Worm (Caenorhabditis elegans) whole organism, midembryonic: ENCODE data around the gene C44H9.4.

Experiments
- T22C8.4 ChIP-seq: fragments of 200-800 bp; sonication (Bioruptor generic); IDR thresholded peaks from 2 replicates; pipeline ENCODE4 v1.3.6; 2022; ENCODE audit warnings: missing genetic modification characterization, missing compliant biosample characterization
- cog-1 ChIP-seq: sonication (generic microtip); optimal IDR thresholded peaks from 2 replicates; lab custom pipeline; 2016; ENCODE audit warnings: missing genetic modification characterization, missing compliant biosample characterization
- flt-1 ChIP-seq: fragments of 200-800 bp; sonication (Bioruptor generic); IDR thresholded peaks from 2 replicates; pipeline ENCODE4 v1.3.6; 2022; ENCODE audit warnings: missing genetic modification characterization, missing compliant biosample characterization
- klf-2 ChIP-seq: fragments of 200-800 bp; sonication (Bioruptor generic); conservative IDR thresholded peaks from 2 replicates; pipeline ENCODE4 v1.3.6; 2022; ENCODE audit warnings: missing genetic modification reagents, missing genetic modification characterization, missing compliant biosample characterization
- med-1 ChIP-seq: sonication (generic microtip); optimal IDR thresholded peaks from 2 replicates; lab custom pipeline; 2017; ENCODE audit warnings: missing genetic modification characterization, mild to moderate bottlenecking, missing compliant biosample characterization, antibody characterized with exemption, missing genetic modification reagents; ENCODE audit not compliant: insufficient read depth
- ref-1 ChIP-seq: fragments of 200-800 bp; sonication (Bioruptor generic); conservative IDR thresholded peaks from 2 replicates; pipeline ENCODE4 v1.3.6; 2022; ENCODE audit warnings: missing genetic modification reagents, missing genetic modification characterization, missing compliant biosample characterization
- tab-1 ChIP-seq: fragments of 200-800 bp; sonication (Bioruptor generic); IDR thresholded peaks from 2 replicates; pipeline ENCODE4 v1.3.6; 2022; ENCODE audit warnings: missing genetic modification characterization, missing compliant biosample characterization
- ztf-23 ChIP-seq: fragments of 200-800 bp; sonication (Bioruptor generic); IDR thresholded peaks from 2 replicates; pipeline ENCODE4 v1.3.6; 2022; ENCODE audit warnings: missing genetic modification reagents, missing genetic modification characterization, missing compliant biosample characterization
- ztf-29 ChIP-seq: fragments of 200-800 bp; sonication (Bioruptor generic); IDR thresholded peaks from 2 replicates; pipeline ENCODE4 v1.3.6; 2022; ENCODE audit warnings: missing genetic modification reagents, missing genetic modification characterization, missing compliant biosample characterization

C44H9.4 gene

DNA sequence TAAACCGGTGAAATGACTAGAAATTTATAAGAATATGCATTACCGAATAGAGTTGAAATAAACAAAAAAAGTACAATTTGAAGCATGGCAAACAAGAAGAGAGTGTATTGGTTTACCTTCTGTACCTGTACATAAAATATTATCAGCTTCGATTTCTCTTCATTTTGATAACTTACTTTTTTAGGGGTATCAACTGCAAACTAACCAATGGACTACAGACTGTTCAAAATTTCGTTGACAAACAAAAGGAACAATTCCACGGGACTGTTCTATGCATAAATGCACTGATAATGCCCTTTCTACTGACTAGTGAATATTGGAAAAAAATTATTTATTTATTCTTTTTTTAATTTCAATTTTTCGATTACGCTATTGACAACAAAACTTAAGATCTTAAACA, 37.5 kb upstream of the C44H9.4 start, which contains the start of gene ugt-6:
Gene ugt-6 (minus strand): TSS at position 233 of the 400 bp plus-strand sequence.
- TF ChIP-seq T22C8.4: no peak

- TF ChIP-seq ref-1 (GFP tag; lab: Robert Waterston, UW) (no peak), ztf-29 (GFP tag; lab: Robert Waterston, UW) (no peak)
These were observed 35.3 kb upstream of the C44H9.4 start, which contains the start of gene ugt-3 for ce11 chrV:12800171-12800570. ugt-3 (minus strand) TSS chrV:12800271.

ce11 chrV:12803274-12803673, 32.2 kb upstream of the C44H9.4 start, which contains the start of gene srbc-45:
srbc-45 (plus strand) TSS chrV:12803574.
- TF ChIP-seq T22C8.4: no peak
- no peak for TF ChIP-seq ref-1 (GFP tag; lab: Robert Waterston, UW)
- TF ChIP-seq ztf-23 (GFP tag; lab: Robert Waterston, UW): no peak

ce11 chrV:12806190-12806589, 29.3 kb upstream of the C44H9.4 start, which contains the start of gene ZC443.7:
ZC443.7 (plus strand) TSS chrV:12806490.
- no peak for TF ChIP-seq klf-2
- TF ChIP-seq ref-1 (GFP tag; lab: Robert Waterston, UW): no peak
- no peak for TF ChIP-seq tab-1 (GFP tag; lab: Robert Waterston, UW)
- TF ChIP-seq med-1: no peak
- TF ChIP-seq ztf-23 (GFP tag; lab: Robert Waterston, UW): no peak
- TF ChIP-seq ztf-29 (GFP tag; lab: Robert Waterston, UW): no peak
- TF ChIP-seq flt-1 (GFP tag; lab: Robert Waterston, UW): no peak
- no peak for TF ChIP-seq T22C8.4
- TF ChIP-seq cog-1 (tag; lab: Kevin White, UChicago): no peak

DNA sequence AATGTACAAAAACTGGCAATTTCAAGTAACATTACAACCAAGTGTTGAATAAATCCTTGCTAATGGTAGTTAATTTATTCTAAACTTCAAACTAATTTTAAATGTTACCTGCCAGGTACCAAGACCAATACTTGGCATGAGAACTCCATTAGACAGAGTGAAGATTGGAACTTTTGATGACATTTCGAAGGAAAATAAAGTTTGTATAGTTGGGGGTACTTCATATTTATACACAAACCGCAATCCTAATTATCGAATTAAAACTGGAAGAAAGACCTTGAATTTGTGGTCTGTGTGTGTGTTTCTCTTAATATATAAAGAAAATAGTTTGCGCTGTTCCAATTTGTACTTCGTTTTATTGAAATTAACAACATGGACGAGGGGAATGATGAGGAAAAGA, 25.6 kb upstream of the C44H9.4 start, which contains the start of gene ZC443.1:
Gene ZC443.1 (minus strand): TSS at position 205 of the 400 bp plus-strand sequence.
- TF ChIP-seq ref-1 (GFP tag; lab: Robert Waterston, UW) (no peak), klf-2 (no peak), med-1 (no peak), flt-1 (GFP tag; lab: Robert Waterston, UW) (no peak), T22C8.4 (no peak), cog-1 (tag; lab: Kevin White, UChicago) (no peak), ztf-23 (GFP tag; lab: Robert Waterston, UW) (no peak), ztf-29 (GFP tag; lab: Robert Waterston, UW) (no peak), tab-1 (GFP tag; lab: Robert Waterston, UW) (no peak)

ce11 chrV:12811126-12811525, 24.4 kb upstream of the C44H9.4 start, which contains the start of gene ZC443.2:
ZC443.2 (minus strand) TSS chrV:12811192.
- no peak for TF ChIP-seq cog-1 (tag; lab: Kevin White, UChicago)
- TF ChIP-seq T22C8.4: no peak
- no peak for TF ChIP-seq ztf-23 (GFP tag; lab: Robert Waterston, UW)
- TF ChIP-seq med-1: no peak
- no peak for TF ChIP-seq ztf-29 (GFP tag; lab: Robert Waterston, UW)
- TF ChIP-seq flt-1 (GFP tag; lab: Robert Waterston, UW): no peak
- TF ChIP-seq klf-2: no peak
- no peak for TF ChIP-seq ref-1 (GFP tag; lab: Robert Waterston, UW)
- TF ChIP-seq tab-1 (GFP tag; lab: Robert Waterston, UW): no peak

DNA sequence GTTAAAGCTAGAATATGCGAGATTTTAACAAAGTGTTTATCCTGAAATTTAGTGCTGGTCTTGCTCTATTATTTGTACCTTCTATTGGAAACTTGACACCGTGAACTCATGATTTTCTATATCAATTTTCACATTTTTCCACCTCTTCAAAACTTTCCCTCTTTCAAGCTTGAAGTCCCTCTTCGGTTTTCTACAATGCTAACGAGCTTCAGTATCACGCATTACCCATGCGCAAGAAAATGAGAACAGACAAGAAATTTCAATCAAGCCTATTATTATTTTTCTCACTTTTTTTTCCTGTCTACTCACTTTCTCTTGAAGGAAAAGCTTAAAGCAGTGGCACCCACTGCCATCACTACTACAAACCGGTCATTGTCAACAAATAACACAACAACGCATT, 23.7 kb upstream of the C44H9.4 start:
- TF ChIP-seq flt-1 (GFP tag; lab: Robert Waterston, UW): no peak

- TF ChIP-seq tab-1 (GFP tag; lab: Robert Waterston, UW) (no peak), flt-1 (GFP tag; lab: Robert Waterston, UW) (no peak), ztf-29 (GFP tag; lab: Robert Waterston, UW) (no peak)
These were observed 21.5 kb upstream of the C44H9.4 start, which contains the start of gene ZC443.3 for ce11 chrV:12814022-12814421. ZC443.3 (minus strand) TSS chrV:12814122.

- peak; percentile 71 for TF ChIP-seq cog-1 (tag; lab: Kevin White, UChicago)
- TF ChIP-seq T22C8.4: no peak
- no peak for TF ChIP-seq ref-1 (GFP tag; lab: Robert Waterston, UW)
- TF ChIP-seq tab-1 (GFP tag; lab: Robert Waterston, UW): 0 out of 2 replicates have a peak, but pooled peaks have one; percentile 39
- no peak for TF ChIP-seq klf-2
- no peak for TF ChIP-seq med-1
- 0 out of 2 replicates have a peak, but pooled peaks have one; percentile 45 for TF ChIP-seq flt-1 (GFP tag; lab: Robert Waterston, UW)
- TF ChIP-seq ztf-29 (GFP tag; lab: Robert Waterston, UW): peak; percentile 64; the same call in 1 of the 2 replicates
- 0 out of 2 replicates have a peak, but pooled peaks have one; percentile 54 for TF ChIP-seq ztf-23 (GFP tag; lab: Robert Waterston, UW)
These were observed 21.0 kb upstream of the C44H9.4 start for ce11 chrV:12814481-12814882.

ce11 chrV:12815386-12815785, 20.1 kb upstream of the C44H9.4 start:
- TF ChIP-seq klf-2 (no peak), ztf-23 (GFP tag; lab: Robert Waterston, UW) (no peak), tab-1 (GFP tag; lab: Robert Waterston, UW) (no peak), med-1 (no peak), ref-1 (GFP tag; lab: Robert Waterston, UW) (no peak), T22C8.4 (no peak), cog-1 (tag; lab: Kevin White, UChicago) (no peak), ztf-29 (GFP tag; lab: Robert Waterston, UW) (no peak), flt-1 (GFP tag; lab: Robert Waterston, UW) (no peak)

- no peak for TF ChIP-seq med-1
These were observed 18.8 kb upstream of the C44H9.4 start for ce11 chrV:12816672-12817071.
